Fruit fly (Drosophila melanogaster) S2 (cell line): ENCODE measurements around the gene CG43062.

ENCODE experiments used
- CG8478 ChIP-seq: fragments of >200 bp; optimal IDR thresholded peaks from 2 replicates; lab custom pipeline; 2018
- CTCF ChIP-seq, 2 experiments: fragments of >200 bp; optimal IDR thresholded peaks; 2 replicates each; lab custom pipeline; 2018

- TF ChIP-seq CG8478: no peak
- TF ChIP-seq CTCF (optimal IDR thresholded peaks at IDR 0.05; lab: Kevin White, UChicago): no peak
Measured at dm6 chr3R:11757197-11757856, 7.2 kb downstream of the CG43062 start.
